Worm (Caenorhabditis elegans) whole organism, L1 larva: ENCODE results near the gene rab-6.1.
"Not testable (repeated sequence)": the region's sequence is repeated elsewhere in the genome, so short reads cannot be mapped to it uniquely, and the experiment has no call there.

Experiments
- C16A3.4 ChIP-seq: fragments of 150-350 bp; optimal IDR thresholded peaks from 2 replicates; lab custom pipeline; 2014; ENCODE audit warnings: missing biosample characterization, missing genetic modification characterization
- C34B4.2 ChIP-seq: sonication (generic microtip); optimal IDR thresholded peaks from 2 replicates; lab custom pipeline; 2017; ENCODE audit warnings: mild to moderate bottlenecking, missing genetic modification characterization, missing compliant biosample characterization
- F16B12.6 ChIP-seq: fragments of 150-350 bp; optimal IDR thresholded peaks from 2 replicates; lab custom pipeline; 2014; ENCODE audit warnings: missing biosample characterization, missing genetic modification characterization
- aha-1 ChIP-seq: fragments of 150-350 bp; optimal IDR thresholded peaks from 2 replicates; lab custom pipeline; 2014; ENCODE audit warnings: missing biosample characterization, missing genetic modification characterization
- blmp-1 ChIP-seq: fragments of 150-350 bp; optimal IDR thresholded peaks from 2 replicates; lab custom pipeline; 2014; ENCODE audit warnings: missing biosample characterization, missing genetic modification characterization
- ceh-8 ChIP-seq: fragments of 200-800 bp; sonication (Bioruptor generic); optimal IDR thresholded peaks from 2 replicates; lab custom pipeline; 2018; ENCODE audit warnings: mild to moderate bottlenecking, missing genetic modification characterization, moderate library complexity, missing compliant biosample characterization
- ceh-82 ChIP-seq, 3 experiments: fragments of 150-350 bp in 1 of 3; sonication (generic microtip) in 2 of 3; optimal IDR thresholded peaks; 2 replicates each; lab custom pipeline; 2014 to 2017; ENCODE audit warnings: missing biosample characterization in 3 of 3, missing genetic modification characterization in 3 of 3
- ceh-88 ChIP-seq: fragments of 200-800 bp; sonication (Bioruptor generic); IDR thresholded peaks from 2 replicates; pipeline ENCODE4 v1.3.6; 2022; ENCODE audit warnings: missing genetic modification characterization, missing compliant biosample characterization
- ces-1 ChIP-seq: fragments of 150-350 bp; optimal IDR thresholded peaks from 2 replicates; lab custom pipeline; 2014; ENCODE audit warnings: missing biosample characterization, missing genetic modification reagents, missing genetic modification characterization
- dpl-1 ChIP-seq, 3 experiments: fragments of 150-350 bp in 2 of 3; sonication (generic microtip) in 1 of 3; optimal IDR thresholded peaks; 2 replicates each; lab custom pipeline; 2014 to 2017; ENCODE audit warnings: missing biosample characterization in 3 of 3, missing genetic modification characterization in 3 of 3, missing genetic modification reagents in 3 of 3
- efl-1 ChIP-seq, 4 experiments: fragments of 150-350 bp; optimal IDR thresholded peaks in 3 of 4; peaks in 1 of 4; 1 replicate in 1 of 4; 2 replicates in 3 of 4; lab custom pipeline; 2014; ENCODE audit warnings: missing biosample characterization in 2 of 4, missing genetic modification characterization in 2 of 4, missing genetic modification reagents in 2 of 4
- egl-13 ChIP-seq: sonication (generic microtip); optimal IDR thresholded peaks from 2 replicates; lab custom pipeline; 2016; ENCODE audit warnings: missing genotype, missing genetic modification reagents, missing genetic modification characterization, missing compliant biosample characterization
- egl-27 ChIP-seq, 2 experiments: fragments of 150-350 bp in 1 of 2; sonication (generic microtip); optimal IDR thresholded peaks; 3 replicates each; lab custom pipeline; 2017 to 2018; ENCODE audit warnings: missing biosample characterization in 2 of 2, missing genetic modification characterization in 2 of 2, missing genetic modification reagents in 2 of 2
- elt-2 ChIP-seq: sonication (generic microtip); optimal IDR thresholded peaks from 2 replicates; lab custom pipeline; 2016; ENCODE audit warnings: missing genetic modification characterization, mild to moderate bottlenecking, inconsistent platforms, missing compliant biosample characterization, missing genetic modification reagents
- fkh-10 ChIP-seq: sonication (generic microtip); optimal IDR thresholded peaks from 2 replicates; lab custom pipeline; 2017; ENCODE audit warnings: missing biosample characterization, missing genetic modification reagents, missing genetic modification characterization
- fkh-4 ChIP-seq: sonication (generic microtip); optimal IDR thresholded peaks from 2 replicates; lab custom pipeline; 2016; ENCODE audit warnings: missing compliant biosample characterization, missing genetic modification characterization, borderline replicate concordance
- hlh-17 ChIP-seq: fragments of 200-800 bp; sonication (Bioruptor generic); optimal IDR thresholded peaks from 2 replicates; lab custom pipeline; 2018; ENCODE audit warnings: missing genetic modification characterization, mild to moderate bottlenecking, missing compliant biosample characterization, moderate library complexity, borderline replicate concordance
- irx-1 ChIP-seq: sonication (generic microtip); optimal IDR thresholded peaks from 2 replicates; lab custom pipeline; 2016; ENCODE audit warnings: missing genetic modification characterization, missing compliant biosample characterization
- isw-1 ChIP-seq: fragments of 200-800 bp; sonication (Bioruptor generic); IDR thresholded peaks from 2 replicates; pipeline ENCODE4 v1.3.6; 2022; ENCODE audit warnings: missing genetic modification characterization, missing compliant biosample characterization
- jun-1 ChIP-seq: fragments of 150-350 bp; optimal IDR thresholded peaks from 2 replicates; lab custom pipeline; 2014; ENCODE audit warnings: missing biosample characterization, missing genetic modification reagents, missing genetic modification characterization
- lin-15B ChIP-seq: fragments of 150-350 bp; sonication (generic microtip); optimal IDR thresholded peaks from 3 replicates; lab custom pipeline; 2014; ENCODE audit warnings: missing biosample characterization, missing genetic modification characterization
- lin-35 ChIP-seq, 2 experiments: fragments of 150-350 bp; optimal IDR thresholded peaks; 2 replicates each; lab custom pipeline; 2014; ENCODE audit warnings: missing biosample characterization in 2 of 2, missing genetic modification characterization in 2 of 2, missing genetic modification reagents in 2 of 2
- lsy-2 ChIP-seq, 2 experiments: fragments of 150-350 bp; optimal IDR thresholded peaks; 2 replicates each; lab custom pipeline; 2014; ENCODE audit warnings: missing biosample characterization in 2 of 2, missing genetic modification characterization in 2 of 2
- mep-1 ChIP-seq: fragments of 150-350 bp; optimal IDR thresholded peaks from 2 replicates; lab custom pipeline; 2014; ENCODE audit warnings: missing biosample characterization, missing genetic modification characterization
- nhr-11 ChIP-seq: fragments of 150-350 bp; optimal IDR thresholded peaks from 2 replicates; lab custom pipeline; 2014; ENCODE audit warnings: missing biosample characterization, missing genetic modification characterization
- nhr-20 ChIP-seq: sonication (generic microtip); optimal IDR thresholded peaks from 2 replicates; lab custom pipeline; 2016; ENCODE audit warnings: mild to moderate bottlenecking, missing genetic modification characterization, missing compliant biosample characterization
- nhr-28 ChIP-seq: fragments of 150-350 bp; optimal IDR thresholded peaks from 2 replicates; lab custom pipeline; 2014; ENCODE audit warnings: missing biosample characterization, missing genetic modification characterization
- nhr-71 ChIP-seq: sonication (generic microtip); optimal IDR thresholded peaks from 2 replicates; lab custom pipeline; 2016; ENCODE audit warnings: mild to moderate bottlenecking, missing genetic modification characterization, moderate library complexity, missing compliant biosample characterization
- nhr-76 ChIP-seq: sonication (generic microtip); optimal IDR thresholded peaks from 2 replicates; lab custom pipeline; 2017; ENCODE audit warnings: missing biosample characterization, missing genetic modification characterization
- nhr-77 ChIP-seq: fragments of 150-350 bp; optimal IDR thresholded peaks from 2 replicates; lab custom pipeline; 2014; ENCODE audit warnings: missing biosample characterization, missing genetic modification characterization
- nhr-85 ChIP-seq: sonication (generic microtip); peaks from one replicate; lab custom pipeline; 2016; ENCODE audit warnings: missing genetic modification characterization, inconsistent platforms, missing compliant biosample characterization
- nhr-90 ChIP-seq: sonication (generic microtip); optimal IDR thresholded peaks from 2 replicates; lab custom pipeline; 2016; ENCODE audit warnings: mild to moderate bottlenecking, missing genetic modification characterization, missing compliant biosample characterization; ENCODE audit not compliant: poor library complexity
- pax-3 ChIP-seq: fragments of 200-800 bp; sonication (Bioruptor generic); optimal IDR thresholded peaks from 2 replicates; lab custom pipeline; 2018; ENCODE audit warnings: mild to moderate bottlenecking, missing genetic modification characterization, moderate library complexity, missing compliant biosample characterization
- rnt-1 ChIP-seq: sonication (generic microtip); optimal IDR thresholded peaks from 2 replicates; lab custom pipeline; 2016; ENCODE audit warnings: mild to moderate bottlenecking, missing genetic modification characterization, moderate library complexity, missing compliant biosample characterization
- skn-1 ChIP-seq: fragments of 150-350 bp; optimal IDR thresholded peaks from 2 replicates; lab custom pipeline; 2014; ENCODE audit warnings: missing biosample characterization, missing genetic modification characterization
- snpc-4 ChIP-seq: fragments of 150-350 bp; optimal IDR thresholded peaks from 2 replicates; lab custom pipeline; 2014; ENCODE audit warnings: missing biosample characterization, missing genetic modification characterization
- snu-23 ChIP-seq: sonication (generic microtip); optimal IDR thresholded peaks from 2 replicates; lab custom pipeline; 2016; ENCODE audit warnings: missing genetic modification characterization, missing compliant biosample characterization
- sptf-1 ChIP-seq: fragments of 150-350 bp; optimal IDR thresholded peaks from 2 replicates; lab custom pipeline; 2014; ENCODE audit warnings: missing biosample characterization, missing genetic modification characterization
- sup-37 ChIP-seq: fragments of 200-800 bp; sonication (Bioruptor generic); optimal IDR thresholded peaks from 2 replicates; lab custom pipeline; 2018; ENCODE audit warnings: mild to moderate bottlenecking, missing genetic modification characterization, missing compliant biosample characterization
- tbx-2 ChIP-seq: sonication (generic microtip); optimal IDR thresholded peaks from 2 replicates; lab custom pipeline; 2016; ENCODE audit warnings: missing genetic modification characterization, missing compliant biosample characterization
- tlp-1 ChIP-seq: fragments of 150-350 bp; optimal IDR thresholded peaks from 2 replicates; lab custom pipeline; 2014; ENCODE audit warnings: missing biosample characterization, missing genetic modification characterization
- unc-130 ChIP-seq: fragments of 150-350 bp; optimal IDR thresholded peaks from 2 replicates; lab custom pipeline; 2017; ENCODE audit warnings: missing biosample characterization, missing genetic modification characterization, inconsistent platforms
- unc-86 ChIP-seq: sonication (generic microtip); optimal IDR thresholded peaks from 2 replicates; lab custom pipeline; 2016; ENCODE audit warnings: missing genetic modification characterization, missing compliant biosample characterization
- xbp-1 ChIP-seq: sonication (generic microtip); optimal IDR thresholded peaks from 2 replicates; lab custom pipeline; 2016; ENCODE audit warnings: missing genetic modification characterization, missing compliant biosample characterization
- zag-1 ChIP-seq: fragments of 150-350 bp; optimal IDR thresholded peaks from 2 replicates; lab custom pipeline; 2014; ENCODE audit warnings: missing biosample characterization, missing genetic modification characterization
- zip-4 ChIP-seq: fragments of 200-800 bp; sonication (Bioruptor generic); optimal IDR thresholded peaks from 2 replicates; lab custom pipeline; 2018; ENCODE audit warnings: mild to moderate bottlenecking, missing genetic modification characterization, moderate library complexity, missing compliant biosample characterization
- ztf-11 ChIP-seq, 2 experiments: sonication (generic microtip); optimal IDR thresholded peaks; 2 replicates each; lab custom pipeline; 2016 to 2017; ENCODE audit warnings: missing genetic modification characterization in 2 of 2, missing biosample characterization in 1 of 2, missing compliant biosample characterization in 1 of 2

The rab-6.1 gene

ce11 chrIII:9005905-9006372, at the start of gene rab-6.1:
rab-6.1 (minus strand) TSS chrIII:9005955.
- not testable (repeated sequence) for TF ChIP-seq ceh-88 (GFP tag; lab: Robert Waterston, UW); dpl-1 (GFP tag; optimal IDR thresholded peaks at IDR 0.05; lab: Kevin White, UChicago); zag-1 (tag; lab: Kevin White, UChicago)

DNA sequence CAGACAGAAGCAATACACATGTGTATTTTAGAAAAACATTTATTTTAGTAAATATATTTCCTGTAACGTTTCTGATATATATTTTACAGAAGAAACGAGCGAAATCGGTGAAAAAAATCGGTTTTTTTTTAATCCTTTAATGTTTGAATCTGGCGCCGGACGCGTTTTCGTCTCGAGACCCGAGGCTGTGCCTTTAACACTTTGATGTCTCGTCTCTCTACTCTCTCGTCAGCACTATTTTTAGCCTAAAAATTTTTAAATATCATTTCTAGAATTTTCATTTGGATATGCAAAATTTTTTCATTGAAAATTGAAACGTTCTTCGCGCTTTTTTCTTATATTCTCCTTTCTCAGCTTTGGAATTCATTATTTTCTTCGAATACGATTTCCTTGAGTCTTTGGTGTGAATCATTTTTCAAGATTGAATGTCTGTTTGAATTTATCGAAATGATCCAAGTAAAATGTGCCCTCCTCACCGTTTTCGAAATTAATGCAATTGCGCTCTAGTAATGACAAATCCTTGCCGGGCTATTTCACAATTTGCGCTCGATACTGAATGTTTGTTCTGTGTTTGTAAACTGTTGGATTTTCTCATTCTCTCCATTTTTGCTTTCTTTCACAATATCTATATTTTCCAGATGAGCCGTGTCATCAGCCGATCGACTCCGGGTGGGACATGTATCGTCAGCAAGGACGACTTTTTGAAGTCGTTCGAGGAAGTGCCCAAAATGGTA, 48.8 kb upstream of the rab-6.1 start, which contains the start of gene cls-2:
Gene cls-2 (plus strand): TSS at position 635 of the 734 bp plus-strand sequence.
- no peak for TF ChIP-seq ztf-11 (tag; optimal IDR thresholded peaks at IDR 0.05; lab: Kevin White, UChicago)
- no peak for TF ChIP-seq isw-1 (GFP tag; lab: Robert Waterston, UW)
- no peak for TF ChIP-seq blmp-1 (tag; lab: Kevin White, UChicago)
- TF ChIP-seq xbp-1 (tag; lab: Kevin White, UChicago): no peak
- TF ChIP-seq lsy-2 (tag; optimal IDR thresholded peaks at IDR 0.05; lab: Kevin White, UChicago): peak; percentile 5 to 42
- TF ChIP-seq F16B12.6 (tag; lab: Kevin White, UChicago): no peak
- TF ChIP-seq fkh-4 (tag; lab: Kevin White, UChicago): no peak
- TF ChIP-seq fkh-10 (GFP tag; lab: Kevin White, UChicago): no peak
- peak in 1 of 2 experiments; percentile 21 for TF ChIP-seq lin-35 (GFP tag; optimal IDR thresholded peaks at IDR 0.05; lab: Kevin White, UChicago)
- no peak for TF ChIP-seq sptf-1 (tag; lab: Kevin White, UChicago)
- TF ChIP-seq nhr-20 (tag; lab: Kevin White, UChicago): no peak
- no peak for TF ChIP-seq C34B4.2 (tag; lab: Kevin White, UChicago)
- no peak for TF ChIP-seq nhr-90
- TF ChIP-seq lin-15B (tag; lab: Kevin White, UChicago): no peak
- no peak for TF ChIP-seq unc-86 (tag; lab: Kevin White, UChicago)
- no peak for TF ChIP-seq nhr-71 (tag; lab: Kevin White, UChicago)
- TF ChIP-seq egl-27 (tag; optimal IDR thresholded peaks at IDR 0.05; lab: Kevin White, UChicago): no peak
- TF ChIP-seq hlh-17 (GFP tag; lab: Kevin White, UChicago): no peak
- TF ChIP-seq zip-4 (GFP tag; lab: Kevin White, UChicago): peak; percentile 10
- no peak for TF ChIP-seq jun-1 (tag; lab: Kevin White, UChicago)
- no peak for TF ChIP-seq elt-2 (tag; lab: Kevin White, UChicago)
- TF ChIP-seq ces-1 (GFP tag; lab: Kevin White, UChicago): no peak
- TF ChIP-seq nhr-77 (tag; lab: Kevin White, UChicago): no peak
- no peak for TF ChIP-seq nhr-76 (tag; lab: Kevin White, UChicago)
- TF ChIP-seq sup-37 (GFP tag; lab: Kevin White, UChicago): no peak
- no peak for TF ChIP-seq irx-1 (tag; lab: Kevin White, UChicago)
- no peak for TF ChIP-seq pax-3 (tag; lab: Kevin White, UChicago)
- no peak for TF ChIP-seq snu-23 (GFP tag; lab: Kevin White, UChicago)
- no peak for TF ChIP-seq ceh-8 (GFP tag; lab: Kevin White, UChicago)
- TF ChIP-seq ceh-82 (tag; optimal IDR thresholded peaks at IDR 0.05; lab: Kevin White, UChicago): peak in 1 of 3 experiments; percentile 56
- TF ChIP-seq nhr-11 (tag; lab: Kevin White, UChicago): no peak
- no peak for TF ChIP-seq nhr-28 (tag; lab: Kevin White, UChicago)
- TF ChIP-seq snpc-4 (tag; lab: Kevin White, UChicago): no peak
- TF ChIP-seq dpl-1 (GFP tag; optimal IDR thresholded peaks at IDR 0.05; lab: Kevin White, UChicago): peak in 1 of 3 experiments; percentile 20
- no peak for TF ChIP-seq nhr-85 (tag; lab: Kevin White, UChicago)
- no peak for TF ChIP-seq aha-1
- TF ChIP-seq skn-1 (tag; lab: Kevin White, UChicago): peak; percentile 54
- no peak for TF ChIP-seq rnt-1 (tag; lab: Kevin White, UChicago)
- TF ChIP-seq C16A3.4 (tag; lab: Kevin White, UChicago): no peak
- no peak for TF ChIP-seq tlp-1 (tag; lab: Kevin White, UChicago)
- no peak for TF ChIP-seq zag-1 (tag; lab: Kevin White, UChicago)
- peak; percentile 16 for TF ChIP-seq mep-1 (tag; lab: Kevin White, UChicago)
- TF ChIP-seq unc-130 (tag; lab: Kevin White, UChicago): no peak
- peak in 1 of 2 experiments; percentile 37 for TF ChIP-seq efl-1 (optimal IDR thresholded peaks at IDR 0.05; lab: Kevin White, UChicago)
- TF ChIP-seq efl-1 (GFP tag; optimal IDR thresholded peaks at IDR 0.05 in 1 of 2; lab: Kevin White, UChicago): peak; percentile 7 to 43
- TF ChIP-seq egl-13 (tag; lab: Kevin White, UChicago): no peak
- TF ChIP-seq tbx-2: no peak
